Worm (Caenorhabditis elegans): ENCODE results near the gene ZK1321.1.

ce11 chrII:9759382-9759781 lies 5.6 kb downstream of the ZK1321.1 start:
- no peak for TF ChIP-seq hlh-11 (tag; optimal IDR thresholded peaks at IDR 0.05)
- no peak for TF ChIP-seq lin-13 (GFP tag; optimal IDR thresholded peaks at IDR 0.05)
- TF ChIP-seq hif-1 (tag; optimal IDR thresholded peaks at IDR 0.05), result no peak
